Fruit fly (Drosophila melanogaster): ENCODE data around the gene Sec16.

Gene Sec16

dm6 chrX:12595610-12596336 is at the start of gene Sec16, which contains the start of gene CG1824 (continued):
- no peak for TF ChIP-seq fd102C (GFP tag; optimal IDR thresholded peaks at IDR 0.05)
- TF ChIP-seq CG31224 (GFP tag; IDR thresholded peaks at IDR 0.05), result no peak
- no peak for TF ChIP-seq wdn (GFP tag; IDR thresholded peaks at IDR 0.05)
- no peak for TF ChIP-seq cas (GFP tag; IDR thresholded peaks at IDR 0.05)
- TF ChIP-seq CG7556 (GFP tag; optimal IDR thresholded peaks at IDR 0.05), result peak; percentile 51
- TF ChIP-seq Adf1 (GFP tag; IDR thresholded peaks at IDR 0.05), result no peak
- no peak for TF ChIP-seq tio (GFP tag; optimal IDR thresholded peaks at IDR 0.05)
- TF ChIP-seq zfh1 (GFP tag; IDR thresholded peaks at IDR 0.05), result no peak
- TF ChIP-seq Aef1 (GFP tag; IDR thresholded peaks at IDR 0.05), result no peak
- no peak for TF ChIP-seq ttk (GFP tag; IDR thresholded peaks at IDR 0.05)
- peak; percentile 39; the same call in 1 of the 2 replicates for TF ChIP-seq lmd (GFP tag; IDR thresholded peaks at IDR 0.05)
- TF ChIP-seq Hey (tag; optimal IDR thresholded peaks at IDR 0.05), result no peak
- TF ChIP-seq Sin3A (optimal IDR thresholded peaks at IDR 0.05), result peak; percentile 12
- no peak for TF ChIP-seq slp2 (GFP tag; optimal IDR thresholded peaks at IDR 0.05)
- no peak for TF ChIP-seq CG6254 (GFP tag; optimal IDR thresholded peaks at IDR 0.05)
- no peak for TF ChIP-seq Camta (GFP tag; optimal IDR thresholded peaks at IDR 0.05)
- no peak for TF ChIP-seq Mrtf (GFP tag; IDR thresholded peaks at IDR 0.05)
- TF ChIP-seq ATbp (GFP tag; optimal IDR thresholded peaks at IDR 0.05), result no peak
- TF ChIP-seq CG8765 (GFP tag; IDR thresholded peaks at IDR 0.05), result no peak
- TF ChIP-seq Mes4 (GFP tag; optimal IDR thresholded peaks at IDR 0.05), result no peak
- peak; percentile 80 for TF ChIP-seq CoRest (tag; optimal IDR thresholded peaks at IDR 0.05)
- peak; percentile 57 for TF ChIP-seq CG2120 (GFP tag; optimal IDR thresholded peaks at IDR 0.05)
- TF ChIP-seq Fer2 (tag; optimal IDR thresholded peaks at IDR 0.05), result peak; percentile 19
- no peak for TF ChIP-seq gcm2 (GFP tag; optimal IDR thresholded peaks at IDR 0.05)
- no peak for TF ChIP-seq gro (GFP tag; optimal IDR thresholded peaks at IDR 0.05)
- TF ChIP-seq CG17802 (tag; optimal IDR thresholded peaks at IDR 0.05), result no peak
- TF ChIP-seq Myb (GFP tag; optimal IDR thresholded peaks at IDR 0.05), result peak; percentile 9
- TF ChIP-seq crol (GFP tag; IDR thresholded peaks at IDR 0.05), result no peak
- no peak for TF ChIP-seq cad (GFP tag; optimal IDR thresholded peaks at IDR 0.05)
- peak; percentile 22 for TF ChIP-seq cato (GFP tag; optimal IDR thresholded peaks at IDR 0.05; ENCODE audit: borderline replicate concordance)
- peak; percentile 34 for TF ChIP-seq CG16815 (GFP tag; optimal IDR thresholded peaks at IDR 0.05)
- no peak for TF ChIP-seq Lim3 (GFP tag; IDR thresholded peaks at IDR 0.05)
- TF ChIP-seq Hmr (GFP tag; optimal IDR thresholded peaks at IDR 0.05), result peak; percentile 5
- TF ChIP-seq al (GFP tag; IDR thresholded peaks at IDR 0.05), result no peak
- no peak for TF ChIP-seq ham (GFP tag; IDR thresholded peaks at IDR 0.05)
- TF ChIP-seq CG12769 (tag; optimal IDR thresholded peaks at IDR 0.05), result no peak
- TF ChIP-seq CG7987 (GFP tag; optimal IDR thresholded peaks at IDR 0.05), result no peak
- TF ChIP-seq Fer1 (GFP tag; optimal IDR thresholded peaks at IDR 0.05), result no peak
- TF ChIP-seq CG18599 (GFP tag; optimal IDR thresholded peaks at IDR 0.05), result peak; percentile 17
- TF ChIP-seq CG6272 (GFP tag; IDR thresholded peaks at IDR 0.05), result no peak
- TF ChIP-seq CG5180 (GFP tag; optimal IDR thresholded peaks at IDR 0.05), result no peak
- no peak for TF ChIP-seq vfl (GFP tag; optimal IDR thresholded peaks at IDR 0.05)
- TF ChIP-seq Dip3 (GFP tag; optimal IDR thresholded peaks at IDR 0.05), result no peak
- no peak for TF ChIP-seq D19B (GFP tag; optimal IDR thresholded peaks at IDR 0.05)
- TF ChIP-seq Dek (tag; optimal IDR thresholded peaks at IDR 0.05), result peak; percentile 35
- no peak; the same call in 2 of the 3 replicates for TF ChIP-seq tgo (GFP tag; IDR thresholded peaks at IDR 0.05)
- no peak for TF ChIP-seq CrebB (tag; optimal IDR thresholded peaks at IDR 0.05)
- peak; percentile 26 for TF ChIP-seq D19A (tag; optimal IDR thresholded peaks at IDR 0.05)
- no peak for TF ChIP-seq Dp (GFP tag; optimal IDR thresholded peaks at IDR 0.05)
- TF ChIP-seq CG17359 (tag; optimal IDR thresholded peaks at IDR 0.05), result no peak
- no peak for TF ChIP-seq Tbp (GFP tag; optimal IDR thresholded peaks at IDR 0.05)
